Fruit fly (Drosophila melanogaster): ENCODE data around the gene CG15196.

DNA sequence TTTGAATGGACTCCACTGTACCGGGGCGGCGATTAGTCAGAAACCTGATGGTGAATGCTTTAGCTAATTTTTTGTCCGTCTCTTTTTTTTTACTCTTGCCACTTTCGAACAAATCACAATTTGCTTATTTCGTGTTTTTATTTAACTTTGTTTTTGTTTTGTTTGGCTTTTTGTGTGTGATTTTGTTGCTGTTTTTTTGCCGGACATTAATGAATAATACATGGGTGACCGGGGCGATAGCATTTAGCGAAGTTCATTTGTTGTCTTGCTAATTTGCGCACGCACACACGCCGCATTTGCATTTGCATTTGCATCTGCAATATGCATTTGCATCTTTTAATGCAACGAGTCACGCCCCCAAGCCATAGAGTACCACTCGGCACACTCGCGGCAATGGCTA is 38.9 kb downstream of the CG15196 start:
- TF ChIP-seq psq (optimal IDR thresholded peaks at IDR 0.05) = no peak
- no peak for TF ChIP-seq Sin3A (optimal IDR thresholded peaks at IDR 0.05)
- no peak for TF ChIP-seq insv (optimal IDR thresholded peaks at IDR 0.05)
- no peak for TF ChIP-seq ttk (optimal IDR thresholded peaks at IDR 0.05)
- TF ChIP-seq h (optimal IDR thresholded peaks at IDR 0.05) = no peak
- TF ChIP-seq Myc (optimal IDR thresholded peaks at IDR 0.05) = no peak
